Worm (Caenorhabditis elegans) whole organism, L2 larva: ENCODE results near the gene frm-7.

Experiments used
- nhr-12 ChIP-seq: fragments of 150-350 bp; optimal IDR thresholded peaks from 2 replicates; lab custom pipeline; 2014; ENCODE audit warnings: missing biosample characterization, missing genetic modification characterization
- zag-1 ChIP-seq: fragments of 150-350 bp; optimal IDR thresholded peaks from 2 replicates; lab custom pipeline; 2014; ENCODE audit warnings: missing biosample characterization, missing genetic modification characterization
- ztf-11 ChIP-seq: sonication (generic microtip); optimal IDR thresholded peaks from 2 replicates; lab custom pipeline; 2017; ENCODE audit warnings: missing biosample characterization, missing genetic modification characterization

DNA sequence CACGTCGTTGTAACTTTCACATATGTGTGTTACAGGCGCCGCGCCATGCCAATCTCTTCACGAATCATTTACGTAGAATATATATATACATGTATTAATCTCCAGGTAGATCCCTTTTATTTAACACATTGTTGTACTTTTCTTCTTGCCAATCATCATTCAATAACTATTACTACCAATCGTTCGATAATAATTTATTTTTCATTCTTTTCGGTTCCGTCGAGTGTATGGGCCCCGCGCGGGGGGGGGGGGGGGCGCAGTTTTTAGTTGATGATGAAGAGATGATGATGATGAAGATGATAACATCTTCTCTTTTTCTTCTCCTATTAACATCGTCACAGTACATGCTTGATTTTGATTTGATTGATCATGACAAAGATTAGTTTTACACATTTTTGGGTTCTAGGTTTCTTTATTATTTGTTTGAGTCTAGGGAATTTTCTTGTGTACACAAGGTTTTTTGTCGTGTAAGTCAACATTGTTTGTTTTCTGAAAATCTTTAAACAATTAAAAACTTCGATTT lies 3.0 kb upstream of the frm-7 start:
- TF ChIP-seq nhr-12 (tag; lab: Kevin White, UChicago) (no peak), ztf-11 (no peak), zag-1 (tag; lab: Kevin White, UChicago) (no peak)
